Fruit fly (Drosophila melanogaster) whole organism, embryonic: ENCODE measurements around the gene CG14947.
A peak's percentile ranks its signal among the peaks of the same experiment; 100 is the strongest.

Source experiments
- ATbp ChIP-seq: fragments of 200-800 bp; sonication (Bioruptor generic); optimal IDR thresholded peaks from 2 replicates; lab custom pipeline; 2017; ENCODE audit warnings: missing biosample characterization, mild to moderate bottlenecking, missing genetic modification characterization, missing genetic modification reagents
- B-H2 ChIP-seq: fragments of 200-800 bp; sonication (Bioruptor generic); optimal IDR thresholded peaks from 2 replicates; lab custom pipeline; 2018; ENCODE audit warnings: missing biosample characterization, mild to moderate bottlenecking, missing genetic modification characterization
- Bteb2 ChIP-seq: fragments of 200-800 bp; sonication (Bioruptor generic); optimal IDR thresholded peaks from 2 replicates; lab custom pipeline; 2016; ENCODE audit warnings: missing biosample characterization, missing genetic modification characterization
- CG10979 ChIP-seq: fragments of 200-800 bp; sonication (Bioruptor generic); optimal IDR thresholded peaks from 2 replicates; lab custom pipeline; 2018; ENCODE audit warnings: missing biosample characterization, mild to moderate bottlenecking, missing genetic modification characterization, moderate library complexity
- CG11696 ChIP-seq: fragments of 200-800 bp; sonication (Bioruptor generic); IDR thresholded peaks from 2 replicates; pipeline ENCODE4 v1.3.6; 2022; ENCODE audit warnings: missing biosample characterization, missing genetic modification characterization
- CG13296 ChIP-seq: fragments of 200-800 bp; sonication (Bioruptor generic); optimal IDR thresholded peaks from 3 replicates; lab custom pipeline; 2018; ENCODE audit warnings: missing biosample characterization, mild to moderate bottlenecking, missing genetic modification characterization
- CG13775 ChIP-seq: fragments of 200-800 bp; sonication (Bioruptor generic); optimal IDR thresholded peaks from 3 replicates; lab custom pipeline; 2017; ENCODE audit warnings: missing biosample characterization, mild to moderate bottlenecking, missing genetic modification characterization
- CG13894 ChIP-seq: fragments of 200-800 bp; sonication (Bioruptor generic); optimal IDR thresholded peaks from 3 replicates; lab custom pipeline; 2018; ENCODE audit warnings: missing biosample characterization, mild to moderate bottlenecking, missing genetic modification characterization, moderate library complexity
- CG14965 ChIP-seq: fragments of 200-800 bp; sonication (Bioruptor generic); optimal IDR thresholded peaks from 2 replicates; lab custom pipeline; 2016; ENCODE audit warnings: missing biosample characterization, missing genetic modification characterization, borderline replicate concordance
- CG1529 ChIP-seq: fragments of 200-800 bp; sonication (Bioruptor generic); optimal IDR thresholded peaks from 3 replicates; lab custom pipeline; 2018; ENCODE audit warnings: missing biosample characterization, missing genetic modification characterization
- CG2712 ChIP-seq: fragments of 200-800 bp; optimal IDR thresholded peaks from 3 replicates; lab custom pipeline; 2019; ENCODE audit warnings: missing biosample characterization, mild to moderate bottlenecking, missing genetic modification characterization, moderate library complexity
- CG2875 ChIP-seq: fragments of 200-800 bp; sonication (Bioruptor generic); optimal IDR thresholded peaks from 2 replicates; lab custom pipeline; 2017; ENCODE audit warnings: missing biosample characterization, mild to moderate bottlenecking, missing genetic modification characterization, missing genetic modification reagents
- CG31388 ChIP-seq: fragments of 200-800 bp; sonication (Bioruptor generic); optimal IDR thresholded peaks from 2 replicates; lab custom pipeline; 2016; ENCODE audit warnings: missing biosample characterization, missing genetic modification characterization
- CG31441 ChIP-seq: fragments of 200-800 bp; sonication (Bioruptor generic); IDR thresholded peaks from 2 replicates; pipeline ENCODE4 v1.3.6; 2022; ENCODE audit warnings: missing biosample characterization, missing genetic modification characterization
- CG33557 ChIP-seq: fragments of 200-800 bp; sonication (Bioruptor generic); optimal IDR thresholded peaks from 2 replicates; lab custom pipeline; 2019; ENCODE audit warnings: missing biosample characterization, mild to moderate bottlenecking, missing genetic modification characterization, moderate library complexity
- CG3407 ChIP-seq: fragments of 200-800 bp; sonication (Bioruptor generic); optimal IDR thresholded peaks from 2 replicates; lab custom pipeline; 2018; ENCODE audit warnings: missing biosample characterization, mild to moderate bottlenecking, missing genetic modification characterization
- CG34376 ChIP-seq: fragments of 200-800 bp; sonication (Bioruptor generic); optimal IDR thresholded peaks from 2 replicates; lab custom pipeline; 2018; ENCODE audit warnings: missing biosample characterization, mild to moderate bottlenecking, missing genetic modification characterization
- CG4617 ChIP-seq: fragments of 200-800 bp; sonication (Bioruptor generic); optimal IDR thresholded peaks from 3 replicates; lab custom pipeline; 2016; ENCODE audit warnings: missing biosample characterization, missing genetic modification characterization, borderline replicate concordance
- CG6254 ChIP-seq: fragments of 200-800 bp; sonication (Bioruptor generic); optimal IDR thresholded peaks from 3 replicates; lab custom pipeline; 2017; ENCODE audit warnings: mild to moderate bottlenecking, missing biosample characterization, missing genetic modification reagents, missing genetic modification characterization
- CG7372 ChIP-seq: fragments of 200-800 bp; sonication (Bioruptor generic); IDR thresholded peaks from 2 replicates; pipeline ENCODE4 v1.3.6; 2022; ENCODE audit warnings: missing biosample characterization, missing genetic modification characterization
- CG9727 ChIP-seq: fragments of 200-800 bp; sonication (Bioruptor generic); optimal IDR thresholded peaks from 3 replicates; lab custom pipeline; 2017; ENCODE audit warnings: missing biosample characterization, mild to moderate bottlenecking, missing genetic modification characterization
- CHES-1-like ChIP-seq: fragments of 200-800 bp; sonication (Bioruptor generic); optimal IDR thresholded peaks from 2 replicates; lab custom pipeline; 2016; ENCODE audit warnings: missing biosample characterization, missing genetic modification characterization
- D19B ChIP-seq: fragments of 200-800 bp; sonication (Bioruptor generic); optimal IDR thresholded peaks from 2 replicates; lab custom pipeline; 2017; ENCODE audit warnings: missing biosample characterization, mild to moderate bottlenecking, missing genetic modification characterization
- Fer3 ChIP-seq: fragments of 200-800 bp; sonication (Bioruptor generic); optimal IDR thresholded peaks from 2 replicates; lab custom pipeline; 2018; ENCODE audit warnings: missing biosample characterization, mild to moderate bottlenecking, missing genetic modification characterization, moderate library complexity
- HHEX ChIP-seq: fragments of 200-800 bp; sonication (Bioruptor generic); optimal IDR thresholded peaks from 3 replicates; lab custom pipeline; 2017; ENCODE audit warnings: missing biosample characterization, mild to moderate bottlenecking, missing genetic modification characterization, missing genetic modification reagents
- MTF-1 ChIP-seq: fragments of 200-800 bp; sonication (Bioruptor generic); optimal IDR thresholded peaks from 2 replicates; lab custom pipeline; 2018; ENCODE audit warnings: missing biosample characterization, mild to moderate bottlenecking, missing genetic modification characterization, borderline replicate concordance
- Mes4 ChIP-seq: fragments of 200-800 bp; sonication (Bioruptor generic); optimal IDR thresholded peaks from 2 replicates; lab custom pipeline; 2016; ENCODE audit warnings: missing biosample characterization, missing genetic modification characterization
- Neu2 ChIP-seq: fragments of 200-800 bp; sonication (Bioruptor generic); optimal IDR thresholded peaks from 3 replicates; lab custom pipeline; 2016; ENCODE audit warnings: missing biosample characterization, missing genetic modification characterization, borderline replicate concordance
- Sox102F ChIP-seq: fragments of 200-800 bp; sonication (Bioruptor generic); optimal IDR thresholded peaks from 2 replicates; lab custom pipeline; 2018; ENCODE audit warnings: missing biosample characterization, mild to moderate bottlenecking, missing genetic modification characterization, moderate library complexity
- YL-1 ChIP-seq: fragments of 200-800 bp; sonication (Bioruptor generic); optimal IDR thresholded peaks from 3 replicates; lab custom pipeline; 2017; ENCODE audit warnings: missing biosample characterization, mild to moderate bottlenecking, missing genetic modification characterization
- amos ChIP-seq: fragments of 200-800 bp; sonication (Bioruptor generic); IDR thresholded peaks from 2 replicates; pipeline ENCODE4 v1.3.6; 2022; ENCODE audit warnings: missing biosample characterization, missing genetic modification characterization; ENCODE audit not compliant: partially characterized antibody
- dati ChIP-seq: fragments of 200-800 bp; sonication (Bioruptor generic); IDR thresholded peaks from 2 replicates; pipeline ENCODE4 v1.3.6; 2022; ENCODE audit warnings: missing biosample characterization, missing genetic modification characterization
- dimm ChIP-seq: fragments of 200-800 bp; sonication (Bioruptor generic); IDR thresholded peaks from 2 replicates; pipeline ENCODE4 v1.3.6; 2022; ENCODE audit warnings: missing biosample characterization, missing genetic modification characterization
- fd102C ChIP-seq: fragments of 200-800 bp; sonication (Bioruptor generic); optimal IDR thresholded peaks from 2 replicates; lab custom pipeline; 2018; ENCODE audit warnings: missing biosample characterization, mild to moderate bottlenecking, missing genetic modification characterization, moderate library complexity
- fd96Cb ChIP-seq: fragments of 200-800 bp; sonication (Bioruptor generic); optimal IDR thresholded peaks from 2 replicates; lab custom pipeline; 2018; ENCODE audit warnings: missing biosample characterization, mild to moderate bottlenecking, missing genetic modification characterization, moderate library complexity
- ftz-f1 ChIP-seq: fragments of 200-800 bp; sonication (Bioruptor generic); optimal IDR thresholded peaks from 2 replicates; lab custom pipeline; 2016; ENCODE audit warnings: missing biosample characterization, missing genetic modification characterization
- grn ChIP-seq: fragments of 200-800 bp; sonication (Bioruptor generic); optimal IDR thresholded peaks from 3 replicates; lab custom pipeline; 2017; ENCODE audit warnings: missing biosample characterization, missing genetic modification characterization
- gro ChIP-seq: fragments of 200-800 bp; sonication (Bioruptor generic); optimal IDR thresholded peaks from 2 replicates; lab custom pipeline; 2016; ENCODE audit warnings: missing biosample characterization, missing genetic modification characterization
- h ChIP-seq: fragments of >200 bp; optimal IDR thresholded peaks from 2 replicates; lab custom pipeline; 2017
- ham ChIP-seq: fragments of 200-800 bp; sonication (Bioruptor generic); IDR thresholded peaks from 2 replicates; pipeline ENCODE4 v1.3.6; 2022; ENCODE audit warnings: missing biosample characterization, missing genetic modification characterization
- inv ChIP-seq: fragments of 200-800 bp; sonication (Bioruptor generic); IDR thresholded peaks from 2 replicates; pipeline ENCODE4 v1.3.6; 2022; ENCODE audit warnings: missing biosample characterization, missing genetic modification characterization; ENCODE audit not compliant: partially characterized antibody
- lbe ChIP-seq: fragments of 200-800 bp; sonication (Bioruptor generic); optimal IDR thresholded peaks from 2 replicates; lab custom pipeline; 2016; ENCODE audit warnings: missing biosample characterization, mild to moderate bottlenecking, missing genetic modification characterization
- lola ChIP-seq, 3 experiments: fragments of >200 bp in 2 of 3; fragments of 200-800 bp in 1 of 3; sonication (Bioruptor generic) in 1 of 3; optimal IDR thresholded peaks; 2 replicates each; lab custom pipeline; 2017 to 2019; ENCODE audit warnings: missing biosample characterization in 3 of 3, missing genetic modification characterization in 3 of 3, mild to moderate bottlenecking in 1 of 3, moderate library complexity in 1 of 3
- nau ChIP-seq: fragments of 200-800 bp; sonication (Bioruptor generic); optimal IDR thresholded peaks from 3 replicates; lab custom pipeline; 2017; ENCODE audit warnings: missing biosample characterization, mild to moderate bottlenecking, missing genetic modification characterization, missing genetic modification reagents
- pros ChIP-seq: fragments of 200-800 bp; sonication (Bioruptor generic); optimal IDR thresholded peaks from 3 replicates; lab custom pipeline; 2019; ENCODE audit warnings: missing biosample characterization, mild to moderate bottlenecking, missing genetic modification characterization, moderate library complexity
- sd ChIP-seq: fragments of 200-800 bp; sonication (Bioruptor generic); optimal IDR thresholded peaks from 3 replicates; lab custom pipeline; 2018; ENCODE audit warnings: missing biosample characterization, mild to moderate bottlenecking, missing genetic modification characterization, moderate library complexity
- sens ChIP-seq: fragments of 200-800 bp; sonication (Bioruptor generic); peaks from one replicate; lab custom pipeline; 2016; ENCODE audit warnings: missing biosample characterization, missing genetic modification characterization
- tll ChIP-seq, 2 experiments: fragments of 200-800 bp in 1 of 2; fragments of >200 bp in 1 of 2; sonication (Bioruptor generic) in 1 of 2; optimal IDR thresholded peaks; 2 replicates each; lab custom pipeline; 2017 to 2019; ENCODE audit warnings: missing biosample characterization in 2 of 2, missing genetic modification characterization in 2 of 2, mild to moderate bottlenecking in 1 of 2, moderate library complexity in 1 of 2
- toy ChIP-seq: fragments of 200-800 bp; sonication (Bioruptor generic); IDR thresholded peaks from 2 replicates; pipeline ENCODE4 v1.3.6; 2022; ENCODE audit warnings: missing biosample characterization, missing genetic modification characterization
- unpg ChIP-seq: fragments of 200-800 bp; sonication (Bioruptor generic); optimal IDR thresholded peaks from 3 replicates; lab custom pipeline; 2018; ENCODE audit warnings: missing biosample characterization, mild to moderate bottlenecking, missing genetic modification characterization, moderate library complexity

Gene CG14947

DNA sequence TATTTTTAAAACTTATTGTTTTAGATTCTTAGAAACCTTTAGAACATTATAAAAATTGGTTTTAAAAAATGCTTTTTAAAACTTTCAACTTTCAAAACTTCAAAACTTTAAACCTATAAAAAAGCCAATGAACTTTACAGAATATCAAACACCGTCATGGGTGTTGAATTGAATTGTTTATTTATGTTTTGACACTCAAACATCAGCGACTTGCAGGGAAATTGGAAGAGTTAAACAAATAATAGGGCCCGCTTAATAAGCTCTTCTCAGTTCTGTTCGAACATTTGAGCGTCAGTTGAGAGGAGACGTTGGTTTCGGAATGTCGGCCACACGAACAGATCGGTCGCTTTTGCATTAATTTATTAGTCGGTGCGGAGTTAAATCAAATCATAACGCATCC lies 26.8 kb upstream of the CG14947 start, which contains the start of gene PLCXD (continued):
- TF ChIP-seq CG7372 (GFP tag; lab: Robert Waterston, UW) (no peak), CG10979 (tag; lab: Kevin White, UChicago) (no peak), YL-1 (GFP tag; lab: Kevin White, UChicago) (no peak), D19B (no peak), ATbp (peak; percentile 57), ftz-f1 (GFP tag; lab: Kevin White, UChicago) (no peak), CG2875 (GFP tag; lab: Kevin White, UChicago) (no peak), CG9727 (GFP tag; lab: Kevin White, UChicago) (no peak), ham (GFP tag; lab: Robert Waterston, UW) (no peak), CG11696 (GFP tag; lab: Robert Waterston, UW) (no peak), Neu2 (no peak), sens (GFP tag; lab: Kevin White, UChicago) (peak; percentile 26), amos (GFP tag; lab: Robert Waterston, UW) (no peak), CG1529 (GFP tag; lab: Kevin White, UChicago) (no peak), CG14965 (GFP tag; lab: Kevin White, UChicago) (no peak), sd (tag; lab: Kevin White, UChicago) (no peak), gro (GFP tag; lab: Kevin White, UChicago) (no peak), h (lab: Kevin White, UChicago) (no peak), CG13894 (no peak), Fer3 (tag; lab: Kevin White, UChicago) (peak; percentile 8), CG6254 (GFP tag; lab: Kevin White, UChicago) (no peak), grn (GFP tag; lab: Kevin White, UChicago) (no peak), nau (GFP tag; lab: Kevin White, UChicago) (no peak), toy (GFP tag; lab: Robert Waterston, UW) (no peak), CG33557 (GFP tag; lab: Kevin White, UChicago) (peak; percentile 5), Bteb2 (no peak), CG31441 (GFP tag; lab: Robert Waterston, UW) (0 out of 2 replicates have a peak, but pooled peaks have one; percentile 32), Mes4 (no peak), unpg (GFP tag; lab: Kevin White, UChicago) (no peak), fd102C (GFP tag; lab: Kevin White, UChicago) (no peak), CG13296 (GFP tag; lab: Kevin White, UChicago) (peak; percentile 10), fd96Cb (no peak), CG4617 (GFP tag; lab: Kevin White, UChicago) (no peak), pros (no peak), CG34376 (GFP tag; lab: Kevin White, UChicago) (no peak), CG2712 (tag; lab: Kevin White, UChicago) (no peak), B-H2 (GFP tag; lab: Kevin White, UChicago) (no peak), tll (GFP tag; optimal IDR thresholded peaks at IDR 0.05; lab: Kevin White, UChicago) (no peak), MTF-1 (peak; percentile 5), HHEX (GFP tag; lab: Kevin White, UChicago) (no peak), CG3407 (GFP tag; lab: Kevin White, UChicago) (peak; percentile 39), CG13775 (GFP tag; lab: Kevin White, UChicago) (no peak), Sox102F (no peak), CG31388 (GFP tag; lab: Kevin White, UChicago) (no peak), CHES-1-like (no peak), inv (GFP tag; lab: Robert Waterston, UW) (no peak), dimm (GFP tag; lab: Robert Waterston, UW) (no peak), dati (GFP tag; lab: Robert Waterston, UW) (no peak), lola (GFP tag; optimal IDR thresholded peaks at IDR 0.05; lab: Kevin White, UChicago) (no peak), lbe (no peak)
